Fruit fly (Drosophila melanogaster) Kc167 (cell line): ENCODE data around the gene CG6996.

Experiments used
- Sin3A ChIP-seq: fragments of >200 bp; optimal IDR thresholded peaks from 2 replicates; lab custom pipeline; 2018; ENCODE audit warnings: missing external identifiers
- psq ChIP-seq: fragments of >200 bp; optimal IDR thresholded peaks from 2 replicates; lab custom pipeline; 2017; ENCODE audit warnings: missing external identifiers
- ttk ChIP-seq: sonication (Bioruptor generic); optimal IDR thresholded peaks from 2 replicates; lab custom pipeline; 2017; ENCODE audit warnings: missing external identifiers

- TF ChIP-seq ttk (lab: Kevin White, UChicago) = no peak
- TF ChIP-seq Sin3A = no peak
- TF ChIP-seq psq (lab: Kevin White, UChicago) = no peak
Observed at dm6 chr3L:20241987-20242982, 35.0 kb downstream of the CG6996 start.
